Fruit fly (Drosophila melanogaster) whole organism, adult: Measurements from ENCODE around the gene CG45080.

Experiments
- CG12768 ChIP-seq: fragments of 200-800 bp; sonication (Bioruptor generic); optimal IDR thresholded peaks from 2 replicates; lab custom pipeline; 2017; ENCODE audit warnings: missing biosample characterization, missing genetic modification characterization, mild to moderate bottlenecking, moderate library complexity, missing genetic modification reagents
- CG1620 ChIP-seq: fragments of 200-800 bp; sonication (Bioruptor generic); optimal IDR thresholded peaks from 2 replicates; lab custom pipeline; 2016; ENCODE audit warnings: missing biosample characterization, missing genetic modification characterization
- CG7045 ChIP-seq: fragments of 200-800 bp; sonication (Bioruptor generic); optimal IDR thresholded peaks from 2 replicates; lab custom pipeline; 2017; ENCODE audit warnings: missing biosample characterization, mild to moderate bottlenecking, missing genetic modification characterization
- Crg-1 ChIP-seq: fragments of 200-800 bp; sonication (Bioruptor generic); optimal IDR thresholded peaks from 2 replicates; lab custom pipeline; 2016; ENCODE audit warnings: missing biosample characterization, missing genetic modification characterization
- Mnt ChIP-seq: fragments of 200-800 bp; sonication (Bioruptor generic); optimal IDR thresholded peaks from 2 replicates; lab custom pipeline; 2016; ENCODE audit warnings: missing biosample characterization, mild to moderate bottlenecking, missing genetic modification characterization
- bab1 ChIP-seq: fragments of 200-800 bp; sonication (Bioruptor generic); optimal IDR thresholded peaks from 3 replicates; lab custom pipeline; 2019; ENCODE audit warnings: missing biosample characterization, mild to moderate bottlenecking, missing genetic modification characterization, moderate library complexity
- cnc ChIP-seq, 2 experiments: fragments of >200 bp; optimal IDR thresholded peaks; 2 replicates each; lab custom pipeline; 2017
- kay ChIP-seq: fragments of 200-800 bp; sonication (Bioruptor generic); peaks from one replicate; lab custom pipeline; 2016; ENCODE audit warnings: missing biosample characterization, missing genetic modification characterization, borderline replicate concordance
- ovo ChIP-seq: fragments of 200-800 bp; sonication (Bioruptor generic); optimal IDR thresholded peaks from 2 replicates; lab custom pipeline; 2016; ENCODE audit warnings: missing biosample characterization, missing genetic modification characterization

DNA sequence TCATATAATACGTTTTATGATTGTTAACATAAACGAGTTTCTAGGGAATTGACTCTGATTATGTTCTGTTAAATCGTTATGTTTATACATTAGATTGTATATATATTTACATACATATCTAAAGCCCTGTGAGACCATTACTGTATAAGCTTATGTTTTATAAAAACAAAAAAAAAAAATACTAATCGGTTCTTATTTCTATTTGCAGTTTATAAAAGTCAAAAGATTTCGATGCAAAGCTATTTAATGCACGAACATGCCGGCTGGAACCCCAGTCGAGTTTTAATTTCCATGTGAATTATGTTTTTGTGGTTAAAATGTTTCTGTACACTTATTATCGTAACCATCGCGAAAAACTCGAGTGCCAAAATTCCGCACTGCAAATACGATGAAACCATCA is 34.3 kb upstream of the CG45080 start, which contains the start of gene mthl12:
- TF ChIP-seq kay (GFP tag; lab: Kevin White, UChicago), result no peak
- TF ChIP-seq cnc (optimal IDR thresholded peaks at IDR 0.05; lab: Kevin White, UChicago), result no peak
- TF ChIP-seq CG12768 (GFP tag; lab: Kevin White, UChicago), result no peak
- no peak for TF ChIP-seq Crg-1 (GFP tag; lab: Kevin White, UChicago)
- TF ChIP-seq ovo (GFP tag; lab: Kevin White, UChicago), result no peak
- no peak for TF ChIP-seq CG1620 (GFP tag; lab: Kevin White, UChicago)
- no peak for TF ChIP-seq bab1
- no peak for TF ChIP-seq CG7045 (GFP tag; lab: Kevin White, UChicago)
- no peak for TF ChIP-seq Mnt (GFP tag; lab: Kevin White, UChicago)
